Fruit fly (Drosophila melanogaster) Kc167 (cell line): Measurements from ENCODE around the gene Ugt37C2.

ENCODE experiments used
- Myc ChIP-seq: fragments of >200 bp; optimal IDR thresholded peaks from 2 replicates; lab custom pipeline; 2017; ENCODE audit warnings: missing external identifiers
- Sin3A ChIP-seq: fragments of >200 bp; optimal IDR thresholded peaks from 2 replicates; lab custom pipeline; 2018; ENCODE audit warnings: missing external identifiers
- h ChIP-seq: fragments of >200 bp; optimal IDR thresholded peaks from 3 replicates; lab custom pipeline; 2018; ENCODE audit warnings: missing external identifiers
- insv ChIP-seq: fragments of >200 bp; optimal IDR thresholded peaks from 3 replicates; lab custom pipeline; 2018; ENCODE audit warnings: missing external identifiers
- psq ChIP-seq: fragments of >200 bp; optimal IDR thresholded peaks from 2 replicates; lab custom pipeline; 2017; ENCODE audit warnings: missing external identifiers
- ttk ChIP-seq: sonication (Bioruptor generic); optimal IDR thresholded peaks from 2 replicates; lab custom pipeline; 2017; ENCODE audit warnings: missing external identifiers

Ugt37C2 gene

DNA sequence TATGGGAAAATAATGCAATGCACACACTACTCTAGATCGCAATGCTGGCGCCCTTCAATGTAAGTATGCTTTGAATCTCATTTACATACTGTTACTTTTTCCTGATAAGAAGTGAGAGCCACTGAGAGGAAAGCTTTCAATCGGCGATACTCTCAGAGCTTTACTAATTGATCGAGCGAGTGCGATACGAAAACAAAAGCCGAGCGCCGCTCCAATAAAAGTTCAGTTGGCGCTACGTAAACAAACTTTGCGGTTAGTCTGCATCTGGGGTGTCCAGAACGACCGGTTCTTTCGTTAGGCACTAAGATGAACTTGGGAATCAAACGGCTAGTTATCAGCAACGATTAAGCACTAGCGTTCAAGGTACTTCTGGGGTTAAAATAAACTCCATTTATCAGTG is 2.7 kb upstream of the Ugt37C2 start, which contains the start of gene CG17928:
Gene CG17928, plus strand, starts transcription at position 224 of the 400 bp plus-strand sequence.
- TF ChIP-seq h (lab: Kevin White, UChicago): no peak
- TF ChIP-seq Sin3A (lab: Kevin White, UChicago): no peak
- TF ChIP-seq Myc: no peak
- no peak for TF ChIP-seq psq (lab: Kevin White, UChicago)
- TF ChIP-seq insv (lab: Kevin White, UChicago): no peak
- no peak for TF ChIP-seq ttk (lab: Kevin White, UChicago)

DNA sequence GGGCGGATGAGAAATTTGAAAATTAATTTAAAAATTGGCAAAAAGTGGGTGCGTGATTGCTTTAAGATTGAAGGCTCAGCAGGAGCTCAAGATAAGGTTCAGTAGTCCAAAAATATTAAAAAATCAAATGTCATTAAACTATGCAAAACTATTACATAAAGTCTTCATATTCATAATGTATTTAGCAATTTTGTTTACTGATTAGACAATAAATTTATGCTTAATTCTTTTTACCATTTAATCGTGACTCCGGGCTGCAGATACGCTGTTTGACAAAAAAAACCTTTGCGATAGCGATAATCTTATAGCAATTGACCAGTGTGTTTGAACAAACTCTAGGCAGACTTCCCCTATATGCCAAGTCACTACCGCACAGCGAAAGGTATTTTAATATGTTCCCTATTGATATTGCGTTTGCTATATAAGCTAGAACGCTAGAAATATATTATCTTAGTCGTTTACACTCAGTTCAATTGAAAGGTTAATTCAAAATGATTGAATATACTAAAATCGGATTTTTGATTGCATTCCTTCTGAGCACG is 2.2 kb downstream of the Ugt37C2 start, which contains the start of gene Ugt37E1:
Gene Ugt37E1, plus strand, starts transcription at position 492 of the 542 bp plus-strand sequence.
- TF ChIP-seq Sin3A (lab: Kevin White, UChicago) (no peak), ttk (lab: Kevin White, UChicago) (no peak), insv (lab: Kevin White, UChicago) (no peak), psq (lab: Kevin White, UChicago) (no peak), Myc (no peak), h (lab: Kevin White, UChicago) (no peak)

DNA sequence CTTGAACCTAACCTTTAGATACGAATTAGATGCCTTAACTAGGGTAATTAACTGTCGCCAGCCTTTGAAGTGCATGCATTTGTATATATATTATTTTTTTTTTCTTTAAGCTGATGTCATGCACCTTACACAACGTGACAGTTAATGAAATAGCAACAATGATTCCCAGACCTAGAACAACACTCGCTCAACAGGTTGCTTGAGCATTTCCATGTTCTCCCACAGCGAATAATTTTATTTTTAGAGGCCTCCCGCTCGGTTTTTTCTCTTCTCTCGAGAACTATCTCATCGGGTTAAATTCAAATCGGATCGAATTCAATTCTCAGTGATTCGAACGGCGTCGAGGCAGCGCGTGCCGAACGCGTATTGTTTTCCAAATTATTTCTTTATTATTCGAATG is 4.7 kb downstream of the Ugt37C2 start, which contains the start of gene Ugt37D1:
Gene Ugt37D1, plus strand, starts transcription at position 321 of the 400 bp plus-strand sequence.
- TF ChIP-seq psq (lab: Kevin White, UChicago) (no peak), ttk (lab: Kevin White, UChicago) (no peak), Sin3A (lab: Kevin White, UChicago) (no peak), Myc (no peak), insv (lab: Kevin White, UChicago) (no peak), h (lab: Kevin White, UChicago) (no peak)

- TF ChIP-seq Myc (no peak), psq (lab: Kevin White, UChicago) (no peak), ttk (lab: Kevin White, UChicago) (no peak), h (lab: Kevin White, UChicago) (no peak), Sin3A (lab: Kevin White, UChicago) (no peak), insv (lab: Kevin White, UChicago) (no peak)
Observed at dm6 chr2L:16799496-16799895, 5.5 kb downstream of the Ugt37C2 start.

dm6 chr2L:16801578-16802152 is 7.7 kb downstream of the Ugt37C2 start:
- TF ChIP-seq Myc: no peak
- no peak for TF ChIP-seq insv (lab: Kevin White, UChicago)
- TF ChIP-seq Sin3A (lab: Kevin White, UChicago): no peak
- no peak for TF ChIP-seq h (lab: Kevin White, UChicago)
- TF ChIP-seq psq (lab: Kevin White, UChicago): no peak
- TF ChIP-seq ttk (lab: Kevin White, UChicago): no peak

DNA sequence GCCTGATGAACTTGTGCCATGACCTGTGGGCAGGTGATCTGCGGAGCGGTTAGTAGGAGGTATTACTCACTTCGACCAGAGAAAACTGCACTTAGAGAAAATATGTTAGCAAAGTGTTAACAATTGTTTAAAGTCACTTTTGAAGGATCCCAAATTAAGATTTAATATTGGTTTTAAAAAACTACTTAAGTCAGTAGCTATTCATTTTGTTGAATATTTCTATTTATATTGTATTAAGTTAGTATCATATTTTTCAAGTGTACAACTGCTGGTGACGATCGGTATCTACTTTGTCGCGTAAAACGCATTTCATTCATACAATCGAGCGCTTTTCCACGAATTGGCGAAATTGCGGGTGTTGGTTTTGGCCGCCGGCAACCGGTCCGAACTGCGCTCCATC is 9.6 kb downstream of the Ugt37C2 start:
- TF ChIP-seq psq (lab: Kevin White, UChicago) (no peak), Sin3A (lab: Kevin White, UChicago) (no peak), ttk (lab: Kevin White, UChicago) (no peak), Myc (no peak), insv (lab: Kevin White, UChicago) (no peak), h (lab: Kevin White, UChicago) (no peak)

DNA sequence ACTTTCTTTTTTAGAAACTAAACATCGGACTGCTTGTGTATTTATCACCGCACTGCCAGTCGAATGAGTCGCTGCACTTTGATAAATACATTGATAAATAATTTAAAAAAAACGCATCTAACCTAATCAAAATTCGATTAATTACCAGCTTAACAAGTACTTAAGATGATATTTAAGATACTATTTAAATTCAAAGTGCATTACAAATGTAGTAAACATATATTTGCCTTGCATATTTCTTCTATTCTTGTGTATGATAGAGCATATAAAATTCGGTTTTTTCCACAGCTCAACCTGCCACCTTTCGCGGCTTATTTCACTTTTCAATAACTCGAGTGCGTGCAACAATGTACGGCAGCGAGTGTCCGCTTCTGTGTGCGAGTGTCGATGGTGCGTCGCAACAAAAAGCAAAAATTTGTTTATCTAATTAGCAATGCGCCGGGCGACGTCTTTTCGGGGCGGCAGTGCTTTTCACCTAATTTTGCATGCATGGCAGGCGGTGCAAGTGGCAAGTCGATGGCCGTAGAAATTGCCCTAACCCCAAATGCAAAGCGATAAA is 10.4 kb downstream of the Ugt37C2 start, which contains the start of gene CG13272:
Gene CG13272, plus strand, starts transcription at position 509 of the 559 bp plus-strand sequence.
- TF ChIP-seq ttk (lab: Kevin White, UChicago) (no peak), Sin3A (lab: Kevin White, UChicago) (no peak), psq (lab: Kevin White, UChicago) (no peak), Myc (no peak), insv (lab: Kevin White, UChicago) (no peak), h (lab: Kevin White, UChicago) (no peak)

- TF ChIP-seq Sin3A (lab: Kevin White, UChicago) (no peak), ttk (lab: Kevin White, UChicago) (no peak), psq (lab: Kevin White, UChicago) (no peak), insv (lab: Kevin White, UChicago) (no peak), Myc (no peak), h (lab: Kevin White, UChicago) (no peak)
Observed at dm6 chr2L:16808752-16809151, 14.7 kb downstream of the Ugt37C2 start.

DNA sequence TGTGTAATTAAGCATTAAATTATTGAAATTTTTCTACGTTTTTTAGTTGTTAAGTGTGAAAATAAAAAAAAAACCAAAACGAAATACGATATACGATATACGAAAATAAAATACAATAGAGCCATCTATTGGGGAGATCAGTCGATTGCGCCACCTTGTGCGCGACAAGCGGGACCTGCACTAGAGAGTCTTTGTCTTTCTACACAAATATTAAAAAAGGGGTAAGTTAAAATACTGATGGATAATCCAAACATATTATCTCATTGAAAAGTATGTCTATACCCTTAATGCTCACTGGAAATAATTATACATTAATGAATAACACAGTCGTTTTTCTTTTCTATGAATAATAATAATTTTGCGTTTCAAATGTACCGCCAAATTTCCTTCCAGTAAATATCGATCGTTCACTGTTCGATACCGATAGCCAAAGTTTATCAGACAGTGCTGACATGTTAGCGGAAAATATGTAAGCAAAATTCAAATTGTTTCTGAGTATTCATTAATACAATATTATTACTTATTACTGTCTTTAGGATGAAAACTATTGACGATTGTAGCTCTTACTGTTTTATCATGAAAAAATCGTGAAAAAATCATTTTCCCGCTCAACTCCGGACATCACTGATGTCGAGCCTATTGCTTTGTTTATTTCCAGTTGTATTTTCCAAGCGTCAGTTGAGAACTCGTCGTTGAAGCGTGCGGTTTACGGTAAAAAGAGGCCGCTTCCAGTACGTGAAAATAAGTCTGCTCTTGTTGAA is 22.2 kb downstream of the Ugt37C2 start, which contains the start of gene mdy:
Gene mdy, plus strand, starts transcription at position 672 of the 761 bp plus-strand sequence.
- no peak for TF ChIP-seq ttk (lab: Kevin White, UChicago)
- TF ChIP-seq psq (lab: Kevin White, UChicago): no peak
- TF ChIP-seq h (lab: Kevin White, UChicago): no peak
- no peak for TF ChIP-seq Sin3A (lab: Kevin White, UChicago)
- TF ChIP-seq Myc: no peak
- no peak for TF ChIP-seq insv (lab: Kevin White, UChicago)

DNA sequence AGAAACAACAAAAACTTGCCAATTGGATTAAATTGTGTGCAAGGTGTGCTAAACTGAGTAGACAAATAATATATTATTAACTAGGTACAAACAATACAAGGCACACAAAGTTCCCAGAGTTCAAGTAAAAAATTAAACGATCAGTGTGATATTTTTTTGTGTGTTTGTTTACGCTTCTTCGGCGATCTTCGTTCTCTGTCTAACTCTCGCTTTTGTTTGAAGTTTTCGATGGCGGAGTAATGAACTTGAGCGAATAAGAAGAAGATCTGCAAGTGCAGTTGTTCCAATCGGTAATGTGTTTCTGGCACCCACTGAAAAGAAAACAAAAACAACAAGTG is 22.7 kb downstream of the Ugt37C2 start:
- TF ChIP-seq ttk (lab: Kevin White, UChicago): no peak
- TF ChIP-seq h (lab: Kevin White, UChicago): no peak
- TF ChIP-seq Myc: no peak
- no peak for TF ChIP-seq insv (lab: Kevin White, UChicago)
- TF ChIP-seq Sin3A (lab: Kevin White, UChicago): no peak
- TF ChIP-seq psq (lab: Kevin White, UChicago): no peak
